Fruit fly (Drosophila melanogaster): ENCODE measurements around the gene CG33061.

- TF ChIP-seq pad (GFP tag; optimal IDR thresholded peaks at IDR 0.05): no peak
- no peak for TF ChIP-seq CG5204 (GFP tag; optimal IDR thresholded peaks at IDR 0.05)
- no peak for TF ChIP-seq CG1620 (GFP tag; optimal IDR thresholded peaks at IDR 0.05)
- TF ChIP-seq CG7101 (tag; optimal IDR thresholded peaks at IDR 0.05): no peak
- no peak for TF ChIP-seq CG12768 (GFP tag; optimal IDR thresholded peaks at IDR 0.05)
- no peak for TF ChIP-seq CG14711 (tag; optimal IDR thresholded peaks at IDR 0.05)
Measured at dm6 chr3L:16301153-16301552, 28.4 kb upstream of the CG33061 start, which contains the start of gene CG4982.

Data from whole organism, adult.